Worm (Caenorhabditis elegans) whole organism, L2 larva: ENCODE results near the gene fipr-7.

Experiments
- C34F6.9 ChIP-seq: fragments of 150-350 bp; optimal IDR thresholded peaks from 2 replicates; lab custom pipeline; 2014; ENCODE audit warnings: missing biosample characterization, missing genetic modification characterization
- F13H6.1 ChIP-seq: sonication (generic microtip); optimal IDR thresholded peaks from 2 replicates; lab custom pipeline; 2016; ENCODE audit warnings: missing genetic modification characterization, missing compliant biosample characterization
- R02D3.7 ChIP-seq: fragments of 150-350 bp; optimal IDR thresholded peaks from 2 replicates; lab custom pipeline; 2014; ENCODE audit warnings: missing biosample characterization, missing genetic modification characterization
- Y55F3AM.14 ChIP-seq: fragments of 200-800 bp; sonication (Bioruptor generic); optimal IDR thresholded peaks from 2 replicates; lab custom pipeline; 2018; ENCODE audit warnings: mild to moderate bottlenecking, missing genetic modification characterization, missing compliant biosample characterization
- ZK546.5 ChIP-seq: sonication (generic microtip); optimal IDR thresholded peaks from 2 replicates; lab custom pipeline; 2017; ENCODE audit warnings: missing biosample characterization, missing genetic modification characterization
- alr-1 ChIP-seq: fragments of 150-350 bp; optimal IDR thresholded peaks from 2 replicates; lab custom pipeline; 2014; ENCODE audit warnings: missing biosample characterization, missing genetic modification characterization
- ama-1 ChIP-seq: fragments of 150-350 bp; optimal IDR thresholded peaks from 2 replicates; lab custom pipeline; 2018; ENCODE audit warnings: inconsistent platforms
- blmp-1 ChIP-seq: sonication (generic microtip); optimal IDR thresholded peaks from 2 replicates; lab custom pipeline; 2017; ENCODE audit warnings: missing genetic modification characterization, mild to moderate bottlenecking, missing compliant biosample characterization, antibody characterized with exemption, moderate library complexity; ENCODE audit not compliant: insufficient read depth
- ceh-16 ChIP-seq: fragments of 150-350 bp; optimal IDR thresholded peaks from 2 replicates; lab custom pipeline; 2014; ENCODE audit warnings: missing biosample characterization, missing genetic modification characterization
- ceh-82 ChIP-seq: fragments of 150-350 bp; optimal IDR thresholded peaks from 2 replicates; lab custom pipeline; 2014; ENCODE audit warnings: missing biosample characterization, missing genetic modification characterization
- dmd-4 ChIP-seq: sonication (generic microtip); optimal IDR thresholded peaks from 2 replicates; lab custom pipeline; 2017; ENCODE audit warnings: missing biosample characterization, missing genetic modification characterization
- egl-27 ChIP-seq: sonication (generic microtip); optimal IDR thresholded peaks from 3 replicates; lab custom pipeline; 2017; ENCODE audit warnings: missing biosample characterization, missing genetic modification reagents, missing genetic modification characterization
- elt-1 ChIP-seq: fragments of 150-350 bp; optimal IDR thresholded peaks from 2 replicates; lab custom pipeline; 2014; ENCODE audit warnings: missing biosample characterization, missing genetic modification characterization
- elt-3 ChIP-seq: sonication (generic microtip); optimal IDR thresholded peaks from 2 replicates; lab custom pipeline; 2017; ENCODE audit warnings: missing biosample characterization, missing genetic modification characterization
- fos-1 ChIP-seq: fragments of 150-350 bp; optimal IDR thresholded peaks from 2 replicates; lab custom pipeline; 2014; ENCODE audit warnings: missing biosample characterization, missing genetic modification characterization
- gmeb-1 ChIP-seq: fragments of 150-350 bp; optimal IDR thresholded peaks from 2 replicates; lab custom pipeline; 2014; ENCODE audit warnings: missing biosample characterization, missing genetic modification characterization
- lsy-2 ChIP-seq, 2 experiments: fragments of 150-350 bp in 1 of 2; sonication (generic microtip) in 1 of 2; optimal IDR thresholded peaks; 2 replicates each; lab custom pipeline; 2014 to 2017; ENCODE audit warnings: missing biosample characterization in 2 of 2, missing genetic modification characterization in 2 of 2
- mab-5 ChIP-seq: fragments of 150-350 bp; optimal IDR thresholded peaks from 2 replicates; lab custom pipeline; 2014; ENCODE audit warnings: missing biosample characterization, missing genetic modification characterization
- mbf-1 ChIP-seq: sonication (generic microtip); optimal IDR thresholded peaks from 2 replicates; lab custom pipeline; 2017; ENCODE audit warnings: missing biosample characterization, missing genetic modification characterization
- mdl-1 ChIP-seq, 2 experiments: fragments of 150-350 bp in 1 of 2; sonication (generic microtip) in 1 of 2; optimal IDR thresholded peaks; 2 replicates each; lab custom pipeline; 2017; ENCODE audit warnings: missing biosample characterization in 2 of 2, missing genetic modification characterization in 2 of 2
- nhr-10 ChIP-seq: sonication (generic microtip); optimal IDR thresholded peaks from 2 replicates; lab custom pipeline; 2017; ENCODE audit warnings: missing biosample characterization, missing genetic modification characterization
- nhr-11 ChIP-seq: fragments of 150-350 bp; optimal IDR thresholded peaks from 2 replicates; lab custom pipeline; 2014; ENCODE audit warnings: missing biosample characterization, missing genetic modification characterization
- nhr-12 ChIP-seq: fragments of 150-350 bp; optimal IDR thresholded peaks from 2 replicates; lab custom pipeline; 2014; ENCODE audit warnings: missing biosample characterization, missing genetic modification characterization
- nhr-129 ChIP-seq: fragments of 150-350 bp; optimal IDR thresholded peaks from 2 replicates; lab custom pipeline; 2014; ENCODE audit warnings: missing biosample characterization, missing genetic modification characterization
- nhr-25 ChIP-seq: fragments of 150-350 bp; sonication (generic microtip); optimal IDR thresholded peaks from 3 replicates; lab custom pipeline; 2014; ENCODE audit warnings: missing biosample characterization, missing genetic modification characterization
- nhr-6 ChIP-seq: fragments of 150-350 bp; optimal IDR thresholded peaks from 2 replicates; lab custom pipeline; 2014; ENCODE audit warnings: missing biosample characterization, missing genetic modification characterization
- peb-1 ChIP-seq: fragments of 150-350 bp; optimal IDR thresholded peaks from 2 replicates; lab custom pipeline; 2014; ENCODE audit warnings: missing biosample characterization, missing genetic modification characterization
- sma-9 ChIP-seq, 2 experiments: fragments of 150-350 bp in 1 of 2; sonication (generic microtip) in 1 of 2; optimal IDR thresholded peaks; 2 replicates each; lab custom pipeline; 2014 to 2016; ENCODE audit warnings: missing genetic modification characterization in 2 of 2, mild to moderate bottlenecking in 1 of 2, missing biosample characterization in 1 of 2, missing compliant biosample characterization in 1 of 2, missing genetic modification reagents in 1 of 2, moderate library complexity in 1 of 2
- unc-55 ChIP-seq: fragments of 150-350 bp; sonication (generic microtip); optimal IDR thresholded peaks from 3 replicates; lab custom pipeline; 2014; ENCODE audit warnings: missing biosample characterization, missing genetic modification reagents, missing genetic modification characterization
- zag-1 ChIP-seq: fragments of 150-350 bp; optimal IDR thresholded peaks from 2 replicates; lab custom pipeline; 2014; ENCODE audit warnings: missing biosample characterization, missing genetic modification characterization
- ztf-4 ChIP-seq: fragments of 150-350 bp; optimal IDR thresholded peaks from 2 replicates; lab custom pipeline; 2014; ENCODE audit warnings: missing biosample characterization, missing genetic modification characterization

The fipr-7 gene

DNA sequence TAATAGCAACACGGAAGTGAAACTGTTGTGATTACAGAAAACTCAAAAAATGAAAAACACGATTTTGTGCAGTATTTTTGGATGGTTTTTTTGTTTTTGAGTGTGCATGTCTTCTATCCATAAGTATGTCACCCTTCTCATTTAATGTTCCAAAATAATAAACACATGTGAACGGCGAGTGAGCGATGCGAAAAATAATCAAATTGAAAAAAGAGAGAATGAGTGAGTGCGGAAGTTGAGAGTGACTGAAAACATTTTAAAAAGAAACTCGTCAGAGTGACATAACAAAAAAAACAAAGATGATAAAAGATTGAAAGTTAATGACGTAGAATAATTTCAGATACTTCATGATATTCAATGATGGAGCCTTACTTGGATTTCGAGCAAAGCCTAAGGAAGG is 19.9 kb downstream of the fipr-7 start:
- no peak for TF ChIP-seq blmp-1 (tag; lab: Kevin White, UChicago)
- TF ChIP-seq ceh-82 (tag; lab: Kevin White, UChicago), result no peak

DNA sequence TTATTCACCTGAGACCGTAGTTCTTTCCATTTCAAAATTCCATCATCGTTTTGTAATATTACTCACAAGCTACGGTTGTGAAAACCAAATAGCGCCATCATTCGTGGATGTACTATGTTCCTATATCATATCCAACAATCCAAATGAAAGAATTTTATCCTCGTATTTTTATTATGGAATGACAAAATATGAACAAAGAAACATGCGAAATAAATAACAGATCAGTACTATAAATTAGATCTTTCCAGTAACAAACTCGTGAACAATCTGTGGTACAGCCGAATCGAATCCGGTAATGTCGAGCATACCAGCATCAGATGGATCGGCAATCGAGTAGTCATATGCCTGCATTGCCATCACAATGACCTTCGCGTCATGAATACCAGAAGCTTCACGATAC is 23.1 kb downstream of the fipr-7 start:
- TF ChIP-seq ceh-16 (no peak), nhr-25 (no peak)

DNA sequence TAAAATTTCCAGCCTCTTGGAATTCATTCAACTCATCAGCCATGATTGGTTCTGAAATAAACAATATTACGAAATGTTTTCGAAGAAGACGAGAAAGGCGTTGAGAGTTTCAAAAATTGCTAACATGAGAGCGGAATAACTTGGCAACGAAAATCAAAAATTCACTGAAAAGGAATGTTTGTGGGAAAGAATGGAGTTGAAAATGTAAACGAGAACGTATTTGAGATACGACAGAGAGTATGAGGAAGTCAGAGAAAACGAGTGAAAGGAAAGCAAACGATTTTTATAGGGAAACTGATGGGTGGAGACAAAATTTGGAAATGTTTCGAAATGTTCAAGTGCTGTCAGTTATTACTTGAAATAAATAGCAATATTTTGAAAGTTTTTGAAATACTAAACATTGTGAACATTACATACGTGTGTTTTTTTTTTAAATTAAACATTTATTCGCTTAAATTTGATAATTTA is 25.4 kb downstream of the fipr-7 start, which contains the start of gene rop-1:
Gene rop-1 (minus strand): TSS at position 51 of the 468 bp plus-strand sequence.
- peak; percentile 88 for TF ChIP-seq nhr-129 (tag; lab: Kevin White, UChicago)
- no peak for TF ChIP-seq Y55F3AM.14 (GFP tag; lab: Kevin White, UChicago)
- TF ChIP-seq unc-55 (GFP tag; lab: Kevin White, UChicago), result peak; percentile 75
- TF ChIP-seq mdl-1 (tag; optimal IDR thresholded peaks at IDR 0.05; lab: Kevin White, UChicago), result no peak
- TF ChIP-seq mab-5 (tag; lab: Kevin White, UChicago), result no peak
- TF ChIP-seq ama-1 (lab: Kevin White, UChicago), result peak; percentile 19
- peak in 1 of 2 experiments; percentile 15 for TF ChIP-seq lsy-2 (tag; optimal IDR thresholded peaks at IDR 0.05; lab: Kevin White, UChicago)
- peak; percentile 2 for TF ChIP-seq gmeb-1 (tag; lab: Kevin White, UChicago)
- TF ChIP-seq C34F6.9 (tag; lab: Kevin White, UChicago), result peak; percentile 60
- no peak for TF ChIP-seq zag-1 (tag; lab: Kevin White, UChicago)
- TF ChIP-seq blmp-1 (tag; lab: Kevin White, UChicago), result peak; percentile 53
- TF ChIP-seq fos-1, result peak; percentile 48

DNA sequence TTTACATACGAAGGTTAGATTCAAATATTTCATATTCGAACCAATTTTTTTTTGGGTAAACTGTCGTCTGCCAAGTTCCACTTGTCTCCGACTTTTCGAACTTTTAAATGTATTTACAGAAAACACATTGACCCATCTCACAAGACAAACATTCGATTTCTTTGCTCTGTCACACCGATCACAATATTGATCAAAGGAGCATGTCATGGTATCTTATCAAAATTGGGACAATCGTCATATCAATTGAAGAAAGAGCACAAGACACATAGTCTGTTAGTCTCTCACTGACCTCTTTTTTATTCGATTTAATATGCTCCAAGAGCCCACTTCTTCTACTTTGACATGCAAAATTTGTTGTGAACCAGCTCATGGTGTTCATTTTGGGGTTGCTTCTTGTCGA is 26.4 kb downstream of the fipr-7 start, which contains the start of gene nhr-232:
Gene nhr-232 (plus strand): TSS at position 121 of the 400 bp plus-strand sequence.
- TF ChIP-seq lsy-2 (tag; optimal IDR thresholded peaks at IDR 0.05; lab: Kevin White, UChicago) (no peak), sma-9 (GFP tag; optimal IDR thresholded peaks at IDR 0.05; lab: Kevin White, UChicago) (peak; percentile 55), sma-9 (tag; optimal IDR thresholded peaks at IDR 0.05; lab: Kevin White, UChicago) (no peak), F13H6.1 (peak; percentile 5), mab-5 (tag; lab: Kevin White, UChicago) (no peak), alr-1 (no peak), ZK546.5 (tag; lab: Kevin White, UChicago) (no peak), ceh-16 (no peak), egl-27 (tag; lab: Kevin White, UChicago) (no peak), fos-1 (peak; percentile 80), nhr-6 (tag; lab: Kevin White, UChicago) (no peak)
- TF ChIP-seq, all 48 proteins: peak for 3

DNA sequence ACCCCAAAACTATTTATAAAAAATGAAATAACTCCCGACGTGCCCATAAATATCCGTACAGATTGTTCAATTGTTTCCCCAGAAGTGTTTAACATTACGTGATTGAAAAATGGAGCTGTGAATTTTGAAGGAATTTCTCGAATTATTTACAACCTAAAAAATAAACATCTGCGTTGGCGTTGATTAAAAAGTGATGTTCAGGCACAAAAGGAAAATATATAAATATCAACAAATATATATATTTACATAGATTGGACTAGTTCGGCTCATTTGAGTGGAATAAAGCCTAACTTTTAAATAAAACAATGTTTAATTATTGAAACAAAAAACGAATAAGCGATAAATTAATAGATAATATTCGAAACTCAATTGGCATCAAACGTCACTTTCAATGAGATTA is 30.8 kb downstream of the fipr-7 start, which contains the start of gene sri-18:
Gene sri-18 (minus strand): TSS at position 101 of the 400 bp plus-strand sequence.
- no peak for TF ChIP-seq nhr-129 (tag; lab: Kevin White, UChicago)
- TF ChIP-seq nhr-11, result no peak
- TF ChIP-seq ceh-82 (tag; lab: Kevin White, UChicago), result no peak
- TF ChIP-seq elt-3 (tag; lab: Kevin White, UChicago), result no peak
- TF ChIP-seq peb-1 (tag; lab: Kevin White, UChicago), result no peak
- no peak for TF ChIP-seq F13H6.1

DNA sequence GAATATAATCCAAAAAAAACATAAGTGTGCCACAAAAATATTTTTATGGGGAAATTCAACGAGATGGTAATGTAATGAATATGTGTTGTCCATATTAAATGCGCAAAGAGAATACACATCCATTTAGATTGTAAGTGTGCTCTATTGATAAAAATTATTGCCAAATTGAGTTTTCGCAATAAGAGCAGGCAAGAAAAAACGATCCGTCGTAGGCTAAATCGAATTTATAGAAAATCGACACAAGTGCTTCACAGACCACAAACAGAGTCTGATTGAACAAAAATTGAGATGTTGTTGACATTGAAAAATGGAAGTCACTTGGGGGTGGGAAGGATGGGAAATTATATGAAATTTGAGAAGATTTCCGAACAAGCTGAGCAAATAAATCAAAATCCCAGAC is 35.4 kb downstream of the fipr-7 start:
- no peak for TF ChIP-seq elt-1 (tag; lab: Kevin White, UChicago)
- no peak for TF ChIP-seq R02D3.7 (tag; lab: Kevin White, UChicago)

DNA sequence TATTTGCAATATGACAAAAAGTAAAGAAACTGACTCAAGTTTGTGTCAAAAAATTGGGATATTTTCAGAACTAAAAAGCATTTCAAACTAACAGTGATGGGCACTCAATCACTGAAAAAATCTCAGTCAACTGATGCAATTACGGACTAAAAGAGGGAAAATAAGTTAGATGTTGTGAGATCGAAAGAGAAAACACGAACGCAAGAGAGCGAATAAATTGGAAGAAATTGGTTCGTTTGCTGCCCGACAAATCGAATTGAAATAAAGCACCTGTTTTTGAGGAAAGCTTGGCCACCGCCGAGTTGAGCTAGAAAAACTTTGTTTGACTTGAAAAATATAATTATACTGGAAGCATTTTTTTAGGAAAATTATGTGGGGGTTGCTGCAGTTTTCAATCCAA is 36.4 kb downstream of the fipr-7 start:
- no peak for TF ChIP-seq nhr-129 (tag; lab: Kevin White, UChicago)
- TF ChIP-seq F13H6.1, result no peak
- TF ChIP-seq ztf-4 (tag; lab: Kevin White, UChicago), result no peak
- TF ChIP-seq sma-9 (GFP tag; optimal IDR thresholded peaks at IDR 0.05; lab: Kevin White, UChicago), result no peak
- TF ChIP-seq sma-9 (tag; optimal IDR thresholded peaks at IDR 0.05; lab: Kevin White, UChicago), result no peak
- no peak for TF ChIP-seq nhr-10 (tag; lab: Kevin White, UChicago)
- TF ChIP-seq nhr-25, result no peak
- TF ChIP-seq ceh-16, result no peak
- TF ChIP-seq nhr-12 (tag; lab: Kevin White, UChicago), result no peak
- TF ChIP-seq mbf-1 (tag; lab: Kevin White, UChicago), result no peak
- TF ChIP-seq dmd-4, result no peak
- TF ChIP-seq, all 48 proteins: peak for 0
